Worm (Caenorhabditis elegans): ENCODE results near the gene ril-2.

Gene ril-2

ce11 chrV:12596795-12597194 is 2.2 kb downstream of the ril-2 start:
- TF ChIP-seq ref-1 (GFP tag; conservative IDR thresholded peaks at IDR 0.05) = peak; percentile 48; the same call in 1 of the 2 replicates
- peak; percentile 80; the same call in 1 of the 2 replicates for TF ChIP-seq tab-1 (GFP tag; IDR thresholded peaks at IDR 0.05)
- 0 out of 2 replicates have a peak, but pooled peaks have one; percentile 49 for TF ChIP-seq klf-2 (GFP tag; conservative IDR thresholded peaks at IDR 0.05)
- peak; percentile 87 for TF ChIP-seq flt-1 (GFP tag; IDR thresholded peaks at IDR 0.05)
- peak; percentile 78 for TF ChIP-seq ztf-23 (GFP tag; IDR thresholded peaks at IDR 0.05)
- peak; percentile 82 for TF ChIP-seq ztf-29 (GFP tag; IDR thresholded peaks at IDR 0.05)
- TF ChIP-seq cog-1 (tag; optimal IDR thresholded peaks at IDR 0.05) = peak; percentile 58
- TF ChIP-seq T22C8.4 (GFP tag; IDR thresholded peaks at IDR 0.05) = peak; percentile 69; the same call in 1 of the 2 replicates
- TF ChIP-seq med-1 (GFP tag; optimal IDR thresholded peaks at IDR 0.05; ENCODE audit: insufficient read depth) = peak; percentile 15

ce11 chrV:12596196-12596595 is 2.8 kb downstream of the ril-2 start, which contains the start of gene mma-1:
Gene mma-1 (minus strand): TSS chrV:12596296.
- TF ChIP-seq klf-2 (GFP tag; conservative IDR thresholded peaks at IDR 0.05) = no peak
- no peak for TF ChIP-seq flt-1 (GFP tag; IDR thresholded peaks at IDR 0.05)
- TF ChIP-seq ref-1 (GFP tag; conservative IDR thresholded peaks at IDR 0.05) = no peak
- TF ChIP-seq tab-1 (GFP tag; IDR thresholded peaks at IDR 0.05) = no peak
- no peak for TF ChIP-seq ztf-23 (GFP tag; IDR thresholded peaks at IDR 0.05)
- no peak for TF ChIP-seq T22C8.4 (GFP tag; IDR thresholded peaks at IDR 0.05)
- no peak for TF ChIP-seq med-1 (GFP tag; optimal IDR thresholded peaks at IDR 0.05; ENCODE audit: insufficient read depth)
- TF ChIP-seq cog-1 (tag; optimal IDR thresholded peaks at IDR 0.05) = no peak
- TF ChIP-seq ztf-29 (GFP tag; IDR thresholded peaks at IDR 0.05) = no peak

ce11 chrV:12592379-12592778 is 6.6 kb downstream of the ril-2 start, which contains the start of gene C14C10.2:
Gene C14C10.2 (minus strand): TSS chrV:12592479.
- TF ChIP-seq tab-1 (GFP tag; IDR thresholded peaks at IDR 0.05) = no peak
- no peak for TF ChIP-seq ztf-23 (GFP tag; IDR thresholded peaks at IDR 0.05)
- TF ChIP-seq T22C8.4 (GFP tag; IDR thresholded peaks at IDR 0.05) = no peak

- TF ChIP-seq cog-1 (tag; optimal IDR thresholded peaks at IDR 0.05) (no peak), tab-1 (GFP tag; IDR thresholded peaks at IDR 0.05) (no peak), klf-2 (GFP tag; conservative IDR thresholded peaks at IDR 0.05) (no peak), ztf-29 (GFP tag; IDR thresholded peaks at IDR 0.05) (no peak), ztf-23 (GFP tag; IDR thresholded peaks at IDR 0.05) (no peak), ref-1 (GFP tag; conservative IDR thresholded peaks at IDR 0.05) (no peak), flt-1 (GFP tag; IDR thresholded peaks at IDR 0.05) (no peak), T22C8.4 (GFP tag; IDR thresholded peaks at IDR 0.05) (no peak)
Observed at ce11 chrV:12590601-12591000, 8.4 kb downstream of the ril-2 start, which contains the start of gene ttr-43. Gene ttr-43 (minus strand): TSS chrV:12590701.

- TF ChIP-seq ref-1 (GFP tag; conservative IDR thresholded peaks at IDR 0.05) = no peak
- no peak for TF ChIP-seq flt-1 (GFP tag; IDR thresholded peaks at IDR 0.05)
- TF ChIP-seq tab-1 (GFP tag; IDR thresholded peaks at IDR 0.05) = no peak
- TF ChIP-seq T22C8.4 (GFP tag; IDR thresholded peaks at IDR 0.05) = no peak
- TF ChIP-seq klf-2 (GFP tag; conservative IDR thresholded peaks at IDR 0.05) = no peak
- TF ChIP-seq ztf-23 (GFP tag; IDR thresholded peaks at IDR 0.05) = no peak
- no peak for TF ChIP-seq med-1 (GFP tag; optimal IDR thresholded peaks at IDR 0.05; ENCODE audit: insufficient read depth)
Observed at ce11 chrV:12588030-12588429, 10.9 kb downstream of the ril-2 start, which contains the start of gene C14C10.1. Gene C14C10.1 (plus strand): TSS chrV:12588330.

ce11 chrV:12586793-12587192 is 12.2 kb downstream of the ril-2 start:
- no peak for TF ChIP-seq ztf-29 (GFP tag; IDR thresholded peaks at IDR 0.05)
- TF ChIP-seq ref-1 (GFP tag; conservative IDR thresholded peaks at IDR 0.05) = no peak
- no peak for TF ChIP-seq klf-2 (GFP tag; conservative IDR thresholded peaks at IDR 0.05)
- TF ChIP-seq med-1 (GFP tag; optimal IDR thresholded peaks at IDR 0.05; ENCODE audit: insufficient read depth) = no peak

ce11 chrV:12584771-12585170 is 14.2 kb downstream of the ril-2 start:
- TF ChIP-seq tab-1 (GFP tag; IDR thresholded peaks at IDR 0.05) = no peak
- no peak for TF ChIP-seq klf-2 (GFP tag; conservative IDR thresholded peaks at IDR 0.05)
- no peak for TF ChIP-seq med-1 (GFP tag; optimal IDR thresholded peaks at IDR 0.05; ENCODE audit: insufficient read depth)
- TF ChIP-seq cog-1 (tag; optimal IDR thresholded peaks at IDR 0.05) = no peak
- TF ChIP-seq flt-1 (GFP tag; IDR thresholded peaks at IDR 0.05) = no peak
- TF ChIP-seq ztf-29 (GFP tag; IDR thresholded peaks at IDR 0.05) = no peak
- no peak for TF ChIP-seq ref-1 (GFP tag; conservative IDR thresholded peaks at IDR 0.05)
- no peak for TF ChIP-seq T22C8.4 (GFP tag; IDR thresholded peaks at IDR 0.05)
- no peak for TF ChIP-seq ztf-23 (GFP tag; IDR thresholded peaks at IDR 0.05)

ce11 chrV:12583421-12583820 is 15.5 kb downstream of the ril-2 start:
- no peak for TF ChIP-seq ztf-23 (GFP tag; IDR thresholded peaks at IDR 0.05)
- TF ChIP-seq cog-1 (tag; optimal IDR thresholded peaks at IDR 0.05) = no peak
- no peak for TF ChIP-seq ztf-29 (GFP tag; IDR thresholded peaks at IDR 0.05)
- no peak for TF ChIP-seq flt-1 (GFP tag; IDR thresholded peaks at IDR 0.05)
- TF ChIP-seq med-1 (GFP tag; optimal IDR thresholded peaks at IDR 0.05; ENCODE audit: insufficient read depth) = no peak
- TF ChIP-seq T22C8.4 (GFP tag; IDR thresholded peaks at IDR 0.05) = no peak
- no peak for TF ChIP-seq tab-1 (GFP tag; IDR thresholded peaks at IDR 0.05)
- no peak for TF ChIP-seq ref-1 (GFP tag; conservative IDR thresholded peaks at IDR 0.05)
- TF ChIP-seq klf-2 (GFP tag; conservative IDR thresholded peaks at IDR 0.05) = no peak

ce11 chrV:12579299-12579698 is 19.7 kb downstream of the ril-2 start, which contains the start of gene E02A10.3:
Gene E02A10.3 (plus strand): TSS chrV:12579599.
- no peak for TF ChIP-seq T22C8.4 (GFP tag; IDR thresholded peaks at IDR 0.05)

- TF ChIP-seq med-1 (GFP tag; optimal IDR thresholded peaks at IDR 0.05; ENCODE audit: insufficient read depth) (no peak), ref-1 (GFP tag; conservative IDR thresholded peaks at IDR 0.05) (no peak), T22C8.4 (GFP tag; IDR thresholded peaks at IDR 0.05) (no peak), tab-1 (GFP tag; IDR thresholded peaks at IDR 0.05) (no peak), cog-1 (tag; optimal IDR thresholded peaks at IDR 0.05) (no peak)
Observed at ce11 chrV:12576495-12576947, 22.4 kb downstream of the ril-2 start, which contains the start of gene grl-23. Gene grl-23 (minus strand): TSS chrV:12576897.

Data from whole organism, midembryonic.